Worm (Caenorhabditis elegans) whole organism, midembryonic: ENCODE data around the gene dpy-1.

Source experiments
- T22C8.4 ChIP-seq: fragments of 200-800 bp; sonication (Bioruptor generic); IDR thresholded peaks from 2 replicates; pipeline ENCODE4 v1.3.6; 2022; ENCODE audit warnings: missing genetic modification characterization, missing compliant biosample characterization
- cog-1 ChIP-seq: sonication (generic microtip); optimal IDR thresholded peaks from 2 replicates; lab custom pipeline; 2016; ENCODE audit warnings: missing genetic modification characterization, missing compliant biosample characterization
- flt-1 ChIP-seq: fragments of 200-800 bp; sonication (Bioruptor generic); IDR thresholded peaks from 2 replicates; pipeline ENCODE4 v1.3.6; 2022; ENCODE audit warnings: missing genetic modification characterization, missing compliant biosample characterization
- klf-2 ChIP-seq: fragments of 200-800 bp; sonication (Bioruptor generic); conservative IDR thresholded peaks from 2 replicates; pipeline ENCODE4 v1.3.6; 2022; ENCODE audit warnings: missing genetic modification reagents, missing genetic modification characterization, missing compliant biosample characterization
- ref-1 ChIP-seq: fragments of 200-800 bp; sonication (Bioruptor generic); conservative IDR thresholded peaks from 2 replicates; pipeline ENCODE4 v1.3.6; 2022; ENCODE audit warnings: missing genetic modification reagents, missing genetic modification characterization, missing compliant biosample characterization
- tab-1 ChIP-seq: fragments of 200-800 bp; sonication (Bioruptor generic); IDR thresholded peaks from 2 replicates; pipeline ENCODE4 v1.3.6; 2022; ENCODE audit warnings: missing genetic modification characterization, missing compliant biosample characterization
- ztf-23 ChIP-seq: fragments of 200-800 bp; sonication (Bioruptor generic); IDR thresholded peaks from 2 replicates; pipeline ENCODE4 v1.3.6; 2022; ENCODE audit warnings: missing genetic modification reagents, missing genetic modification characterization, missing compliant biosample characterization
- ztf-29 ChIP-seq: fragments of 200-800 bp; sonication (Bioruptor generic); IDR thresholded peaks from 2 replicates; pipeline ENCODE4 v1.3.6; 2022; ENCODE audit warnings: missing genetic modification reagents, missing genetic modification characterization, missing compliant biosample characterization

DNA sequence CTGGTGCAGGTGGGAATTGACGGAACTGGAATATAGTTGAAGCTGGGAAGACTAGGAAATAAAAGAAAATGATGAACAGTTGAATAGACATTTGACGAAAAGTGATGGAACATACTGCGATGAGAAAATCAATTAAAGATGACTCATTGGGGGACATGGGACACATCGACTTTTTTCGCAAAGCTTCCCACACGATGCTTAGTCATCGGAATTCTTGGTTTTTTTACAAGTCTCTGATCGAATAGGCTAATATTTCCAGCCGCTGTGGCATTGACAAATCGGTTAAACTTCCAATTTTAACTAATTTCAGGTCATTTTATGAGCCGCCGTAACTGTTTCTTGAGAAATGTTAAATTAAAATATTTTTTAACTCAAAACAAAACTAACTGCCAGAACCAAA lies 20.4 kb upstream of the dpy-1 start, which contains the start of gene Y39A3A.3:
- no peak for TF ChIP-seq flt-1
- TF ChIP-seq ref-1 (GFP tag; lab: Robert Waterston, UW), result no peak
- TF ChIP-seq T22C8.4 (GFP tag; lab: Robert Waterston, UW), result no peak
- no peak for TF ChIP-seq cog-1 (tag; lab: Kevin White, UChicago)
- TF ChIP-seq tab-1, result no peak
- no peak for TF ChIP-seq klf-2 (GFP tag; lab: Robert Waterston, UW)
- TF ChIP-seq ztf-29 (GFP tag; lab: Robert Waterston, UW), result no peak
- TF ChIP-seq ztf-23 (GFP tag; lab: Robert Waterston, UW), result no peak
